Worm (Caenorhabditis elegans): Measurements from ENCODE around the gene glb-33.

The glb-33 gene

DNA sequence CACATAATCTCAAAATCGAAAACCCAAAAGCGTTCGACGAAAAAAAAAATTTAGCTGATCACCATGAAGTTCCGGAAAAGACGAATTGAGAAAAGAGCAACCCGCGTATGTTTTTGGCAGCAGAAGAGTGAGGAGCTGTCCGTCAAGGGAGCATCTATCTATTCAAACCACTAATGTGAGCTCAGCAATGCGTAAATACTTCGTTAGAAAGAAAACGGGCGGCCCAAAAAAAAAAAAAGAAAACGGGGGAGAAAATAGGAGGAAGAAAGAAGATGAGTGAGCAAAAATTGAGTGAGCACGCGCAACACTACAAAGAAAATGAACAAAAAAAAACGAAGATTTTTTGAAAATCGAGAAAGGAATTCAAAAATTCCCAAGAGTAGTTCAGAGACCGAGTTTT lies 12.4 kb downstream of the glb-33 start:
- TF ChIP-seq ceh-27 (GFP tag; optimal IDR thresholded peaks at IDR 0.05), result no peak
- TF ChIP-seq aptf-3 (GFP tag; IDR thresholded peaks at IDR 0.05), result no peak
- TF ChIP-seq zfh-2 (GFP tag; conservative IDR thresholded peaks at IDR 0.05), result no peak
- no peak for TF ChIP-seq F10E7.11 (tag; optimal IDR thresholded peaks at IDR 0.05)
- no peak for TF ChIP-seq hmg-20 (GFP tag; IDR thresholded peaks at IDR 0.05)
- TF ChIP-seq snpc-4 (GFP tag; optimal IDR thresholded peaks at IDR 0.05), result no peak
- TF ChIP-seq snpc-4 (tag; optimal IDR thresholded peaks at IDR 0.05), result no peak
- no peak for TF ChIP-seq atf-7 (tag; optimal IDR thresholded peaks at IDR 0.05)
- no peak for TF ChIP-seq lin-26 (GFP tag; IDR thresholded peaks at IDR 0.05)
- no peak for TF ChIP-seq nhr-80 (tag; optimal IDR thresholded peaks at IDR 0.05)
- no peak for TF ChIP-seq Y95B8A.8 (GFP tag; IDR thresholded peaks at IDR 0.05)
- TF ChIP-seq hlh-12 (tag; optimal IDR thresholded peaks at IDR 0.05), result no peak
- TF ChIP-seq attf-5 (GFP tag; optimal IDR thresholded peaks at IDR 0.05), result no peak
- TF ChIP-seq ceh-40 (GFP tag; IDR thresholded peaks at IDR 0.05), result no peak
- no peak for TF ChIP-seq ztf-25 (GFP tag; IDR thresholded peaks at IDR 0.05)
- TF ChIP-seq egrh-3 (GFP tag; IDR thresholded peaks at IDR 0.05), result no peak

DNA sequence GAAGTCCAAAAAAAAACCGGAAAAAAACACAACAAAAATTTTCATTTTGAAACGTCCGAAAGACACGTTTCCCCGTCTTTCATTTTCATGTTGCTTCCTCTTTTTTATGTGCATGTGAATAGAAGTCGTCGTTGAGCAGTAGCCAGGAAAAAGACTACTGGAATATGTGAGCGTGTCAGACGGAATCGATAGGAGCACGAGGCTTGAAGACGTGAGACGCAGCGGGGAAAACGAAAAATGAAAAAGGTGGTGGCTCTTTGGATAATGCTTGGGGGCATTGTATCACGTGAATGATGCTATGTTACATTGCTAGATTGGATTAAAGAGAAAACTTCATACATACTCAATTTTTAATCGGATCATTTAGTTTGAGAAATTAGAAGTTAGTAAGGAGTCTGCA lies 14.2 kb downstream of the glb-33 start:
- TF ChIP-seq hmg-1.2 (GFP tag; IDR thresholded peaks at IDR 0.05) (peak; percentile 42; the same call in 1 of the 2 replicates), lin-35 (GFP tag; optimal IDR thresholded peaks at IDR 0.05) (peak in 1 of 3 experiments; percentile 25), cebp-1 (GFP tag; IDR thresholded peaks at IDR 0.05) (no peak), cebp-1 (tag; optimal IDR thresholded peaks at IDR 0.05) (peak; percentile 13), nhr-27 (tag; optimal IDR thresholded peaks at IDR 0.05) (no peak), repo-1 (tag; optimal IDR thresholded peaks at IDR 0.05) (no peak), tbx-9 (tag; optimal IDR thresholded peaks at IDR 0.05; ENCODE audit: borderline replicate concordance) (no peak)

- TF ChIP-seq egrh-3 (GFP tag; IDR thresholded peaks at IDR 0.05), result peak; percentile 28; the same call in 1 of the 2 replicates
- TF ChIP-seq mxl-1 (tag; optimal IDR thresholded peaks at IDR 0.05), result no peak
- TF ChIP-seq ztf-26 (tag; optimal IDR thresholded peaks at IDR 0.05), result no peak
- TF ChIP-seq somi-1 (GFP tag; optimal IDR thresholded peaks at IDR 0.05), result no peak
- peak; percentile 80 for TF ChIP-seq zfh-2 (GFP tag; conservative IDR thresholded peaks at IDR 0.05)
- TF ChIP-seq ceh-27 (GFP tag; optimal IDR thresholded peaks at IDR 0.05), result no peak
- TF ChIP-seq tlf-1 (GFP tag; optimal IDR thresholded peaks at IDR 0.05), result no peak
- no peak for TF ChIP-seq lin-35 (GFP tag; optimal IDR thresholded peaks at IDR 0.05)
- TF ChIP-seq snpc-4 (GFP tag; optimal IDR thresholded peaks at IDR 0.05), result no peak
- TF ChIP-seq snpc-4 (tag; optimal IDR thresholded peaks at IDR 0.05), result peak in 1 of 4 experiments; percentile 47
- no peak for TF ChIP-seq ama-1 (optimal IDR thresholded peaks at IDR 0.05)
- no peak for TF ChIP-seq ama-1 (GFP tag; optimal IDR thresholded peaks at IDR 0.05)
- no peak for TF ChIP-seq T07F8.4 (tag; optimal IDR thresholded peaks at IDR 0.05)
- TF ChIP-seq madf-3 (GFP tag; IDR thresholded peaks at IDR 0.05), result no peak
- TF ChIP-seq attf-3 (GFP tag; conservative IDR thresholded peaks at IDR 0.05), result no peak
Measured at ce11 chrV:1368138-1368537, 16.2 kb downstream of the glb-33 start.

- TF ChIP-seq C17E4.6 (GFP tag; IDR thresholded peaks at IDR 0.05) (no peak), attf-6 (GFP tag; IDR thresholded peaks at IDR 0.05) (no peak), lag-1 (GFP tag; IDR thresholded peaks at IDR 0.05) (no peak), madf-10 (tag; optimal IDR thresholded peaks at IDR 0.05) (no peak), ceh-40 (GFP tag; IDR thresholded peaks at IDR 0.05) (no peak), ztf-22 (GFP tag; optimal IDR thresholded peaks at IDR 0.05) (no peak), Y53F4B.3 (GFP tag; IDR thresholded peaks at IDR 0.05) (no peak), F57C9.4 (tag; optimal IDR thresholded peaks at IDR 0.05) (no peak), rcor-1 (GFP tag; IDR thresholded peaks at IDR 0.05) (no peak), egl-18 (GFP tag; IDR thresholded peaks at IDR 0.05) (no peak), madf-3 (GFP tag; IDR thresholded peaks at IDR 0.05) (no peak), nhr-80 (tag; optimal IDR thresholded peaks at IDR 0.05) (no peak), sdz-38 (tag; optimal IDR thresholded peaks at IDR 0.05) (no peak), sptf-2 (GFP tag; optimal IDR thresholded peaks at IDR 0.05) (no peak), ztf-25 (GFP tag; IDR thresholded peaks at IDR 0.05) (no peak), chd-7 (tag; optimal IDR thresholded peaks at IDR 0.05) (no peak), Y53G8AR.9 (GFP tag; conservative IDR thresholded peaks at IDR 0.05) (no peak)
Measured at ce11 chrV:1370914-1371313, 19.0 kb downstream of the glb-33 start, which contains the start of gene snt-3. snt-3 (minus strand) TSS chrV:1371014.

Measured in whole organism, young adult.